Worm (Caenorhabditis elegans): ENCODE results near the gene C46H3.2.
A peak's percentile ranks its signal among the peaks of the same experiment; 100 is the strongest.

C46H3.2 gene

ce11 chrX:1230658-1231057, at the start of gene C46H3.2:
Gene C46H3.2, minus strand, starts transcription at chrX:1230758.
- TF ChIP-seq jun-1 (tag; optimal IDR thresholded peaks at IDR 0.05) (no peak), elt-3 (tag; optimal IDR thresholded peaks at IDR 0.05) (no peak), snpc-4 (tag; optimal IDR thresholded peaks at IDR 0.05) (no peak), nhr-76 (tag; optimal IDR thresholded peaks at IDR 0.05) (no peak), sea-2 (GFP tag; optimal IDR thresholded peaks at IDR 0.05) (no peak), ceh-82 (tag; optimal IDR thresholded peaks at IDR 0.05) (no peak), elt-1 (tag; optimal IDR thresholded peaks at IDR 0.05) (no peak), skn-1 (tag; optimal IDR thresholded peaks at IDR 0.05) (no peak), ceh-16 (tag; optimal IDR thresholded peaks at IDR 0.05) (no peak), daf-12 (tag; optimal IDR thresholded peaks at IDR 0.05) (no peak), ama-1 (optimal IDR thresholded peaks at IDR 0.05) (no peak), egl-5 (tag; optimal IDR thresholded peaks at IDR 0.05) (no peak), unc-62 (GFP tag; optimal IDR thresholded peaks at IDR 0.05) (no peak), fkh-10 (GFP tag; optimal IDR thresholded peaks at IDR 0.05) (no peak), nhr-25 (tag; optimal IDR thresholded peaks at IDR 0.05) (no peak), ceh-28 (tag; optimal IDR thresholded peaks at IDR 0.05) (no peak), lin-39 (tag; optimal IDR thresholded peaks at IDR 0.05) (no peak), tbx-2 (tag; optimal IDR thresholded peaks at IDR 0.05) (no peak)

- TF ChIP-seq lin-15B (tag; optimal IDR thresholded peaks at IDR 0.05) (no peak), fos-1 (tag; optimal IDR thresholded peaks at IDR 0.05) (no peak), lin-39 (tag; optimal IDR thresholded peaks at IDR 0.05) (no peak), ceh-28 (tag; optimal IDR thresholded peaks at IDR 0.05) (no peak), nhr-43 (tag; optimal IDR thresholded peaks at IDR 0.05; ENCODE audit: poor library complexity, severe bottlenecking) (no peak), nhr-25 (tag; optimal IDR thresholded peaks at IDR 0.05) (no peak), ZK546.5 (tag; optimal IDR thresholded peaks at IDR 0.05) (no peak), jun-1 (tag; optimal IDR thresholded peaks at IDR 0.05) (peak; percentile 61), tbx-2 (tag; optimal IDR thresholded peaks at IDR 0.05) (no peak), ceh-16 (tag; optimal IDR thresholded peaks at IDR 0.05) (no peak), pha-4 (tag; optimal IDR thresholded peaks at IDR 0.05) (peak; percentile 58), zag-1 (tag; optimal IDR thresholded peaks at IDR 0.05) (no peak), pqm-1 (tag; optimal IDR thresholded peaks at IDR 0.05) (peak; percentile 97), eor-1 (tag; optimal IDR thresholded peaks at IDR 0.05) (no peak), egl-27 (tag; optimal IDR thresholded peaks at IDR 0.05) (no peak), nhr-28 (tag; optimal IDR thresholded peaks at IDR 0.05) (no peak), aly-2 (tag; optimal IDR thresholded peaks at IDR 0.05) (no peak), nfya-1 (tag; optimal IDR thresholded peaks at IDR 0.05; ENCODE audit: insufficient read depth) (no peak), mml-1 (tag; optimal IDR thresholded peaks at IDR 0.05) (no peak), ztf-11 (tag; optimal IDR thresholded peaks at IDR 0.05) (no peak), elt-2 (tag; optimal IDR thresholded peaks at IDR 0.05) (peak; percentile 97), fkh-10 (GFP tag; optimal IDR thresholded peaks at IDR 0.05) (no peak)
These were observed 42.0 kb upstream of the C46H3.2 start, which contains the start of gene C52B11.5 for ce11 chrX:1272539-1272938. Gene C52B11.5, plus strand, starts transcription at chrX:1272788.

- TF ChIP-seq nhr-11 (tag; optimal IDR thresholded peaks at IDR 0.05) (no peak), ZK546.5 (tag; optimal IDR thresholded peaks at IDR 0.05) (no peak), nhr-28 (tag; optimal IDR thresholded peaks at IDR 0.05) (no peak), ztf-4 (tag; optimal IDR thresholded peaks at IDR 0.05) (no peak), R02D3.7 (tag; optimal IDR thresholded peaks at IDR 0.05) (no peak)
These were observed 40.0 kb upstream of the C46H3.2 start, which contains the start of gene C25G6.1 for ce11 chrX:1270598-1270997. Gene C25G6.1, plus strand, starts transcription at chrX:1270898.

ce11 chrX:1265336-1265735, 34.8 kb upstream of the C46H3.2 start:
- TF ChIP-seq elt-3 (tag; optimal IDR thresholded peaks at IDR 0.05) (no peak), nhr-237 (tag; optimal IDR thresholded peaks at IDR 0.05) (no peak), pha-4 (tag; optimal IDR thresholded peaks at IDR 0.05) (no peak), mdl-1 (tag; optimal IDR thresholded peaks at IDR 0.05) (no peak), ceh-16 (tag; optimal IDR thresholded peaks at IDR 0.05) (no peak), pqm-1 (tag; optimal IDR thresholded peaks at IDR 0.05) (no peak)

Measured in whole organism, L3 larva.